Fruit fly (Drosophila melanogaster) whole organism, larva: Measurements from ENCODE around the gene Fdx2.

Experiments
- noc ChIP-seq: fragments of 200-800 bp; sonication (Bioruptor generic); optimal IDR thresholded peaks from 3 replicates; lab custom pipeline; 2019; ENCODE audit warnings: missing biosample characterization, mild to moderate bottlenecking, missing genetic modification characterization, moderate library complexity

Fdx2 gene

dm6 chr3L:4272167-4272773 is 20.0 kb upstream of the Fdx2 start:
- no peak for TF ChIP-seq noc (tag; lab: Kevin White, UChicago)

dm6 chr3L:4277796-4278195 is 14.5 kb upstream of the Fdx2 start, which contains the start of gene Ctl1:
TSS of gene Ctl1 (plus strand) at chr3L:4277962.
- TF ChIP-seq noc (tag; lab: Kevin White, UChicago) = no peak

dm6 chr3L:4282627-4283026 is 9.7 kb upstream of the Fdx2 start, which contains the start of gene CG11583:
TSS of gene CG11583 (minus strand) at chr3L:4282817.
- no peak for TF ChIP-seq noc (tag; lab: Kevin White, UChicago)

- TF ChIP-seq noc (tag; lab: Kevin White, UChicago) = no peak
Measured at dm6 chr3L:4283428-4284089, 8.7 kb upstream of the Fdx2 start, which contains the start of the genes srw and CG1316. TSS of gene srw (minus strand) at chr3L:4283478. TSS of gene CG1316 (plus strand) at chr3L:4283851.

DNA sequence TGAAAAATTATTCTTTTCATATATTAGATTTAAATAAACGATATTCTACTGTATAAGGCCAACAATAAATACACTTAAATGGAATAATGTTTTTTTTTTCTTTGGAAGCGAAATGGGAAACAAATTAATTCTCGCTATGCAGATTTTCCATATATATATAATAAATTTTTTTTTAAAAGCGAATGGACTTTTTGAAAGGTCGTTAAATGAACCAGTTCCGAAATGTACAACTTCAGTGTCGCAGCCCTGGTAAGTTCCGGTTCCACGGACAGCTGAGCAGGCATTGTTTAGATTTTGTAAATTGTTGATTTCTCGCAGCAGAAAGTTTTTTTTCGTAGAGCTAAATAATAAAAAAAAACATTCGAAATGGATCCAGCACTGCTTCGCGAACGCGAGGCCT is 5.5 kb upstream of the Fdx2 start, which contains the start of gene TfIIEbeta:
Gene TfIIEbeta, plus strand, starts transcription at position 255 of the 400 bp plus-strand sequence.
- TF ChIP-seq noc (tag; lab: Kevin White, UChicago) = no peak

DNA sequence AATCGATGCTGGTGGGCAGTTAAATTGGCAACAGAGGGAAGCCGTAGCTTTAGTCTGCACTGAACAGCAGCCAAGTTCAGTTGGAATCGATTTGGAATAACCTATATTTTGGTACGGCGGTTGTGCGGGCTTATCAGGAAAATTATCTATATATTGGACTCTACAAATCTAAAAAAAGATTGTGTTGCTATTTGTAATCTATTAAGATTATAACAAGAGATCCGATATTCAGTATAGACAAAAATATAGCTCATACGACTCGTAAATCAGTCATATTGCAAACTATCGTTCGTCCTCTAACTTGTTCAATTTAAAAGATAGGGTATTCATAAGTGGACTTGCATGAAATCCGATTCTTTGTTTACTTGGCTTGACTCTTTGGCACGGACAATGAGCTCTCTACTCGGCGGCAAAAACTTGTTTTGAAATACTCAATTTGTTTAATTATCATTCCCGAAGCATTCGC is 3.7 kb upstream of the Fdx2 start, which contains the start of gene Hexo1:
Gene Hexo1, plus strand, starts transcription at position 51 of the 466 bp plus-strand sequence.
- TF ChIP-seq noc (tag; lab: Kevin White, UChicago) = peak; percentile 75

DNA sequence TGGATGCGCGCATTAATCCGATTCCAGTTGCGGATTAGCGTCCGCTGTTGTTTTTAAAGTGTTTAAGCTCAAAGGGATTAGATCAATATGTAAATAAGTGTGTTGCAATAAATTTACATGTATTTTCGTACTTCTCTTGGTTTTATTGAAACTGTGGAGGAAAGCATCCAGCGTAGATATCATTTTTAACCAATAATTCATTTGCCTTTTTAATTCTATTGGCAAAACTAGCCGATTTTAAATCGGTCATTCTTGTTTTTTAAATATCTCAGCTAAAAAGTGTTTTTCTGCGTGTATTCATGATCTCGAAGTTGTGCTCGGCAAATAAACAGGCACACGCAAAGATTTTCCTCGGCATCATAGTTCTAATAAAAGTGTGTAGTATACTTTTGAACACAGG is 1.0 kb downstream of the Fdx2 start:
- TF ChIP-seq noc (tag; lab: Kevin White, UChicago) = no peak

- peak; percentile 28 for TF ChIP-seq noc (tag; lab: Kevin White, UChicago)
Measured at dm6 chr3L:4293711-4294110, 1.4 kb downstream of the Fdx2 start.

DNA sequence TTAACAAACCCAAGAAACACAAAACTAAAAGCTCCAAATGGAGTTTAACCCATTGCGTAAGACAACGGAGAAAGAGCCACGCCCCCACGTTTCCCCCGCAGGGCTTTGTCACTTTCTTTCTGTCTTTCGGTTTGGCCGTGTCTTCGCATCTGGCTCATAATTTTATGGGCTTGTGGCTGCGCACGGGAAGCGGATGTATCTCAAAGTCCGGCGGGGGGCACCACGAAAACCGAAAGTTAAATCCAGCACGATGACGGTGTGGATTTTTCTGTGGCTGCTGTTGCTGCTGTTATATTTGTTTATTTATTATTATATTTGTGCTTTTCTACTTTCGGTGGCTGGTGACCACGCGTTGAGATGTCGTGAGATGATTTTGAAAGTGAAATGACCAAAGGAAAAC is 4.5 kb downstream of the Fdx2 start:
- TF ChIP-seq noc (tag; lab: Kevin White, UChicago) = no peak

DNA sequence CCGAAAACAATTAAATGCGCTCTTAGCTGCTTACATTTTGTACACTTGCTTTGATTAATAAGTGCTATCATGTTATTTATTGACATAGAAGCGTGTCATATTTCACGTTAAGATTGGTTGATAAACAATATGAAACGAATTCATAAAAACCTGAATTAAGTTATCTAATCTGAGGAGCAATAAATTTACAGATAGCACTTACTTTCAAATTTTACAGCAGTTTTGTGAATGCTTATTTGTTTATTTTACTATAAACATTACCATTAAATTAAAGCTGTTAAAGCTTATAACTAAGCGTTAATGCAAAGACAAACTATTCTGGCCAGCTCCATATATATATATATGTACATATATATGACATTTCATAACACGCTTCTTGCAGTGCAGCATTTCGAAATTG is 9.8 kb downstream of the Fdx2 start:
- TF ChIP-seq noc (tag; lab: Kevin White, UChicago) = no peak

- no peak for TF ChIP-seq noc (tag; lab: Kevin White, UChicago)
Measured at dm6 chr3L:4304244-4304959, 12.1 kb downstream of the Fdx2 start.

DNA sequence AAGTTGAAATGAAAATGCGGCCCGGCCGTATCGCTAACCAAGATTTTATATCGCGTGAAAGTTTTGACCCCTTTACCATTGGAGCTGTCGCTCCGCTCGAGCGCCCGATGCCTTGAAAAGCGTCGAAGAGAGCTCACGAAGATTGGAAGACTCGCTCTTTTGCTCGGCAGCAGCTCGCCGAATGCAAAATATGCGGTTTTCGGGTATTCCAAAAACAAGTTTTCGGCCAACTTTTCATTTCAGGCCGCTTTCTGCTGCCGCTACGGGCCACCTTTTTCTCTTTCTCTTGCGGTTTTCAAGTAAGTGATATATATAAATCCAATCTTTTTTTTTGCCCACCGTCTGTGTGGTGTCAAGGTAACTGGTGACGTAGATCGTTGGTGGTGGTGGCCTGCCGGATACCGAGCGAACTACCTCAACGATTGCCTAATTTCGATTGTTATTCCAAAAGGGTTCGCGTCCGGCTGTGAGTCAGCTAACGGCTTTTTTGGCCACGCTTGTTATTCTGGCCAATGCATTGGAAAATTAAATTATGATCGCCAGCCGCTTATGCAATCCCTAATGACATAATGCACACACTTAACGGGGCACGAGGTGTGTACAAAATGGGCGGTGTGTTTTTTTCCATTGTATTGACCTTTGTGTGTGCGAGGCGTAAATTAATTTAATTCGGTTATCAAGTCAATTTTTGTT is 15.6 kb downstream of the Fdx2 start, which contains the start of gene dyl:
Gene dyl, minus strand, starts transcription at position 28 of the 693 bp plus-strand sequence.
- no peak for TF ChIP-seq noc (tag; lab: Kevin White, UChicago)

dm6 chr3L:4310604-4311003 is 18.3 kb downstream of the Fdx2 start:
- TF ChIP-seq noc (tag; lab: Kevin White, UChicago) = no peak

dm6 chr3L:4313299-4313698 is 21.0 kb downstream of the Fdx2 start, which contains the start of gene Claspin:
TSS of gene Claspin (plus strand) at chr3L:4313483.
- no peak for TF ChIP-seq noc (tag; lab: Kevin White, UChicago)
